Fruit fly (Drosophila melanogaster) whole organism, embryonic: ENCODE measurements around the gene lmd.

Experiments used
- Aef1 ChIP-seq: fragments of 200-800 bp; sonication (Bioruptor generic); IDR thresholded peaks from 3 replicates; pipeline ENCODE4 v1.3.6; 2022; ENCODE audit warnings: missing biosample characterization, missing genetic modification characterization
- B-H1 ChIP-seq: fragments of 200-800 bp; sonication (Bioruptor generic); IDR thresholded peaks from 3 replicates; pipeline ENCODE4 v1.3.6; 2022; ENCODE audit warnings: missing biosample characterization, missing genetic modification characterization
- CG10543 ChIP-seq: fragments of 200-800 bp; sonication (Bioruptor generic); optimal IDR thresholded peaks from 3 replicates; lab custom pipeline; 2017; ENCODE audit warnings: missing biosample characterization, mild to moderate bottlenecking, missing genetic modification characterization, moderate library complexity
- CG10654 ChIP-seq: fragments of 200-800 bp; sonication (Bioruptor generic); optimal IDR thresholded peaks from 2 replicates; lab custom pipeline; 2016; ENCODE audit warnings: missing biosample characterization, missing genetic modification characterization
- CG11398 ChIP-seq: fragments of 200-800 bp; sonication (Bioruptor generic); optimal IDR thresholded peaks from 2 replicates; lab custom pipeline; 2016; ENCODE audit warnings: missing biosample characterization, missing genetic modification characterization
- CG11560 ChIP-seq: fragments of 200-800 bp; sonication (Bioruptor generic); IDR thresholded peaks from 3 replicates; pipeline ENCODE4 v1.3.6; 2022; ENCODE audit warnings: missing biosample characterization, missing genetic modification characterization
- CG12104 ChIP-seq: fragments of 200-800 bp; sonication (Bioruptor generic); optimal IDR thresholded peaks from 3 replicates; lab custom pipeline; 2016; ENCODE audit warnings: missing biosample characterization, missing genetic modification characterization
- CG13894 ChIP-seq: fragments of 200-800 bp; sonication (Bioruptor generic); optimal IDR thresholded peaks from 3 replicates; lab custom pipeline; 2018; ENCODE audit warnings: missing biosample characterization, mild to moderate bottlenecking, missing genetic modification characterization, moderate library complexity
- CG1602 ChIP-seq: fragments of 200-800 bp; sonication (Bioruptor generic); optimal IDR thresholded peaks from 3 replicates; lab custom pipeline; 2016; ENCODE audit warnings: missing biosample characterization, missing genetic modification characterization
- CG2120 ChIP-seq: fragments of 200-800 bp; sonication (Bioruptor generic); optimal IDR thresholded peaks from 3 replicates; lab custom pipeline; 2016; ENCODE audit warnings: missing biosample characterization, missing genetic modification characterization
- CG2875 ChIP-seq: fragments of 200-800 bp; sonication (Bioruptor generic); optimal IDR thresholded peaks from 2 replicates; lab custom pipeline; 2017; ENCODE audit warnings: missing biosample characterization, mild to moderate bottlenecking, missing genetic modification characterization, missing genetic modification reagents
- CG34376 ChIP-seq: fragments of 200-800 bp; sonication (Bioruptor generic); optimal IDR thresholded peaks from 2 replicates; lab custom pipeline; 2018; ENCODE audit warnings: missing biosample characterization, mild to moderate bottlenecking, missing genetic modification characterization
- CG3726 ChIP-seq: fragments of 200-800 bp; sonication (Bioruptor generic); IDR thresholded peaks from 3 replicates; pipeline ENCODE4, ENCODE4 v1.3.6; 2022; ENCODE audit warnings: missing biosample characterization, missing genetic modification characterization
- CG3838 ChIP-seq: fragments of 200-800 bp; sonication (Bioruptor generic); optimal IDR thresholded peaks from 3 replicates; lab custom pipeline; 2016; ENCODE audit warnings: missing biosample characterization, missing genetic modification characterization
- CG4328 ChIP-seq: fragments of 200-800 bp; sonication (Bioruptor generic); optimal IDR thresholded peaks from 3 replicates; lab custom pipeline; 2017; ENCODE audit warnings: missing biosample characterization, missing genetic modification reagents, missing genetic modification characterization
- CG4404 ChIP-seq: fragments of 200-800 bp; sonication (Bioruptor generic); IDR thresholded peaks from 2 replicates; pipeline ENCODE4 v1.3.6; 2022; ENCODE audit warnings: missing biosample characterization, missing genetic modification characterization
- CG4617 ChIP-seq: fragments of 200-800 bp; sonication (Bioruptor generic); optimal IDR thresholded peaks from 3 replicates; lab custom pipeline; 2016; ENCODE audit warnings: missing biosample characterization, missing genetic modification characterization, borderline replicate concordance
- CG4707 ChIP-seq: fragments of 200-800 bp; sonication (Bioruptor generic); optimal IDR thresholded peaks from 2 replicates; lab custom pipeline; 2018; ENCODE audit warnings: missing biosample characterization, mild to moderate bottlenecking, missing genetic modification characterization, moderate library complexity
- CG7745 ChIP-seq: fragments of 200-800 bp; sonication (Bioruptor generic); optimal IDR thresholded peaks from 2 replicates; lab custom pipeline; 2018; ENCODE audit warnings: missing biosample characterization, mild to moderate bottlenecking, missing genetic modification characterization, moderate library complexity
- CG9817 ChIP-seq: fragments of 200-800 bp; sonication (Bioruptor generic); optimal IDR thresholded peaks from 2 replicates; lab custom pipeline; 2018; ENCODE audit warnings: missing biosample characterization, mild to moderate bottlenecking, missing genetic modification characterization, moderate library complexity
- Dad ChIP-seq: fragments of 200-800 bp; sonication (Bioruptor generic); optimal IDR thresholded peaks from 3 replicates; lab custom pipeline; 2016; ENCODE audit warnings: missing biosample characterization, missing genetic modification characterization
- Hr3 ChIP-seq: fragments of 200-800 bp; sonication (Bioruptor generic); optimal IDR thresholded peaks from 3 replicates; lab custom pipeline; 2016; ENCODE audit warnings: missing biosample characterization, missing genetic modification characterization
- Hr78 ChIP-seq, 2 experiments: fragments of 200-800 bp in 1 of 2; fragments of >200 bp in 1 of 2; sonication (Bioruptor generic) in 1 of 2; optimal IDR thresholded peaks; 2 replicates each; lab custom pipeline; 2017 to 2019; ENCODE audit warnings: missing biosample characterization in 2 of 2, missing genetic modification characterization in 2 of 2, mild to moderate bottlenecking in 1 of 2, moderate library complexity in 1 of 2
- Lhr ChIP-seq: fragments of 200-800 bp; sonication (Bioruptor generic); optimal IDR thresholded peaks from 3 replicates; lab custom pipeline; 2017; ENCODE audit warnings: mild to moderate bottlenecking, missing biosample characterization, missing genetic modification reagents, missing genetic modification characterization
- Neu2 ChIP-seq: fragments of 200-800 bp; sonication (Bioruptor generic); optimal IDR thresholded peaks from 3 replicates; lab custom pipeline; 2016; ENCODE audit warnings: missing biosample characterization, missing genetic modification characterization, borderline replicate concordance
- Oaz ChIP-seq: fragments of 200-800 bp; sonication (Bioruptor generic); IDR thresholded peaks from 2 replicates; pipeline ENCODE4 v1.3.6; 2022; ENCODE audit warnings: missing biosample characterization, missing genetic modification characterization
- Ravus ChIP-seq: fragments of 200-800 bp; sonication (Bioruptor generic); IDR thresholded peaks from 2 replicates; pipeline ENCODE4 v1.3.6; 2022; ENCODE audit warnings: missing biosample characterization, missing genetic modification characterization
- Usf ChIP-seq: fragments of 200-800 bp; sonication (Bioruptor generic); optimal IDR thresholded peaks from 2 replicates; lab custom pipeline; 2017; ENCODE audit warnings: missing genotype, missing biosample characterization, missing genetic modification characterization
- ab ChIP-seq: fragments of 200-800 bp; sonication (Bioruptor generic); optimal IDR thresholded peaks from 2 replicates; lab custom pipeline; 2016; ENCODE audit warnings: missing biosample characterization, missing genetic modification characterization
- amos ChIP-seq: fragments of 200-800 bp; sonication (Bioruptor generic); IDR thresholded peaks from 2 replicates; pipeline ENCODE4 v1.3.6; 2022; ENCODE audit warnings: missing biosample characterization, missing genetic modification characterization; ENCODE audit not compliant: partially characterized antibody
- ara ChIP-seq: fragments of 200-800 bp; sonication (Bioruptor generic); IDR thresholded peaks from 2 replicates; pipeline ENCODE4 v1.3.6; 2022; ENCODE audit warnings: missing biosample characterization, missing genetic modification characterization
- ase ChIP-seq: fragments of 200-800 bp; sonication (Bioruptor generic); IDR thresholded peaks from 3 replicates; pipeline ENCODE4 v1.3.6; 2022; ENCODE audit warnings: missing biosample characterization, missing genetic modification characterization
- ato ChIP-seq: fragments of 200-800 bp; sonication (Bioruptor generic); IDR thresholded peaks from 2 replicates; pipeline ENCODE4 v1.3.6; 2022; ENCODE audit warnings: missing biosample characterization, missing genetic modification characterization; ENCODE audit not compliant: partially characterized antibody
- bab2 ChIP-seq: fragments of 200-800 bp; sonication (Bioruptor generic); optimal IDR thresholded peaks from 2 replicates; lab custom pipeline; 2016; ENCODE audit warnings: missing biosample characterization, missing genetic modification characterization
- chinmo ChIP-seq: fragments of 200-800 bp; sonication (Bioruptor generic); IDR thresholded peaks from 4 replicates; pipeline ENCODE4 v1.3.6; 2022; ENCODE audit warnings: missing biosample characterization, missing genetic modification characterization; ENCODE audit not compliant: partially characterized antibody
- chn ChIP-seq: fragments of 200-800 bp; sonication (Bioruptor generic); optimal IDR thresholded peaks from 2 replicates; lab custom pipeline; 2016; ENCODE audit warnings: missing biosample characterization, missing genetic modification characterization
- crol ChIP-seq: fragments of 200-800 bp; sonication (Bioruptor generic); IDR thresholded peaks from 2 replicates; pipeline ENCODE4 v1.3.6; 2022; ENCODE audit warnings: missing biosample characterization, missing genetic modification characterization
- dimm ChIP-seq: fragments of 200-800 bp; sonication (Bioruptor generic); IDR thresholded peaks from 2 replicates; pipeline ENCODE4 v1.3.6; 2022; ENCODE audit warnings: missing biosample characterization, missing genetic modification characterization
- gcm2 ChIP-seq: fragments of 200-800 bp; sonication (Bioruptor generic); optimal IDR thresholded peaks from 2 replicates; lab custom pipeline; 2016; ENCODE audit warnings: missing biosample characterization, missing genetic modification characterization
- gfzf ChIP-seq: fragments of 200-800 bp; sonication (Bioruptor generic); optimal IDR thresholded peaks from 2 replicates; lab custom pipeline; 2016; ENCODE audit warnings: missing biosample characterization, mild to moderate bottlenecking, missing genetic modification characterization, moderate library complexity
- gt ChIP-seq: fragments of 200-800 bp; sonication (Bioruptor generic); IDR thresholded peaks from 2 replicates; pipeline ENCODE4 v1.3.6; 2022; ENCODE audit warnings: missing biosample characterization, missing genetic modification characterization
- org-1 ChIP-seq: fragments of 200-800 bp; sonication (Bioruptor generic); optimal IDR thresholded peaks from 2 replicates; lab custom pipeline; 2017; ENCODE audit warnings: missing biosample characterization, missing genetic modification characterization
- p53 ChIP-seq: fragments of 200-800 bp; sonication (Bioruptor generic); optimal IDR thresholded peaks from 2 replicates; lab custom pipeline; 2016; ENCODE audit warnings: missing biosample characterization, missing genetic modification characterization
- peb ChIP-seq: fragments of 200-800 bp; sonication (Bioruptor generic); IDR thresholded peaks from 2 replicates; pipeline ENCODE4 v1.3.6; 2022; ENCODE audit warnings: missing biosample characterization, missing genetic modification characterization
- scrt ChIP-seq: fragments of 200-800 bp; sonication (Bioruptor generic); optimal IDR thresholded peaks from 2 replicates; lab custom pipeline; 2018; ENCODE audit warnings: missing biosample characterization, mild to moderate bottlenecking, missing genetic modification characterization, moderate library complexity
- sens-2 ChIP-seq: fragments of 200-800 bp; sonication (Bioruptor generic); IDR thresholded peaks from 2 replicates; pipeline ENCODE4 v1.3.6; 2022; ENCODE audit warnings: missing biosample characterization, missing genetic modification characterization
- sisA ChIP-seq: fragments of 200-800 bp; sonication (Bioruptor generic); IDR thresholded peaks from 2 replicates; pipeline ENCODE4 v1.3.6; 2022; ENCODE audit warnings: missing biosample characterization, missing genetic modification characterization
- stc ChIP-seq: fragments of 200-800 bp; sonication (Bioruptor generic); IDR thresholded peaks from 2 replicates; pipeline ENCODE4 v1.3.6; 2022; ENCODE audit warnings: missing biosample characterization, missing genetic modification characterization
- unpg ChIP-seq: fragments of 200-800 bp; sonication (Bioruptor generic); optimal IDR thresholded peaks from 3 replicates; lab custom pipeline; 2018; ENCODE audit warnings: missing biosample characterization, mild to moderate bottlenecking, missing genetic modification characterization, moderate library complexity
- zen ChIP-seq: fragments of 200-800 bp; sonication (Bioruptor generic); optimal IDR thresholded peaks from 3 replicates; lab custom pipeline; 2018; ENCODE audit warnings: missing biosample characterization, mild to moderate bottlenecking, missing genetic modification characterization, moderate library complexity

Gene lmd

DNA sequence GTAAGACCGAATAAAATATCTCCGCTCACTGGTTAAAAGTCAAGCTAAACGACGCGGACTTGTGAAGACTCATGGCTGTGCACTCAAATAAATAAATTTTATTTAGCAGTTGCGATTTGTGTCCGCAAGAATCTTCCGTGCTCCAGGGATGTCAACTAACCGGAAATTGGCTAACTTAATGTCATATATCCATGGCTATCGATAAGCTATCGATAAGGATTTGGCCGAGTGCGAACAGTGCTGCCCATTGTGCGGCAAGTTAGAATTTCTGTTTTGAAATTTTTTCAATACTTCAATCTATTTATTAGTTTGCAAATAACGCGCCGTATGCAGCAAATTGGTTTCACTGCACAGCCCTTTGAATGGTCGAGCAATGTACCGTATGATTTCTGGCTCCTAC lies 27.4 kb upstream of the lmd start, which contains the start of gene p53 (continued):
- peak; percentile 21 for TF ChIP-seq Usf
- TF ChIP-seq dimm (GFP tag; lab: Robert Waterston, UW) = 0 out of 2 replicates have a peak, but pooled peaks have one; percentile 26
- peak; percentile 54; the same call in 1 of the 2 replicates for TF ChIP-seq ara (GFP tag; lab: Robert Waterston, UW)
- TF ChIP-seq crol = no peak
- TF ChIP-seq scrt (GFP tag; lab: Kevin White, UChicago) = peak; percentile 70
- peak; percentile 21 for TF ChIP-seq CG4617 (GFP tag; lab: Kevin White, UChicago)
- TF ChIP-seq CG2875 (GFP tag; lab: Kevin White, UChicago) = peak; percentile 72
- TF ChIP-seq Lhr (GFP tag; lab: Kevin White, UChicago) = peak; percentile 63
- peak; percentile 78 for TF ChIP-seq CG34376 (GFP tag; lab: Kevin White, UChicago)
- TF ChIP-seq p53 (GFP tag; lab: Kevin White, UChicago) = peak; percentile 48
- TF ChIP-seq bab2 (GFP tag; lab: Kevin White, UChicago) = peak; percentile 41
- no peak for TF ChIP-seq ab (GFP tag; lab: Kevin White, UChicago)
- TF ChIP-seq Neu2 = no peak
- TF ChIP-seq chinmo (GFP tag; lab: Robert Waterston, UW) = 0 out of 4 replicates have a peak, but pooled peaks have one; percentile 48
- peak; percentile 67 for TF ChIP-seq CG12104 (GFP tag; lab: Kevin White, UChicago)
- no peak for TF ChIP-seq Hr78 (GFP tag; optimal IDR thresholded peaks at IDR 0.05; lab: Kevin White, UChicago)
- peak; percentile 65 for TF ChIP-seq chn (GFP tag; lab: Kevin White, UChicago)
- 0 out of 3 replicates have a peak, but pooled peaks have one; percentile 53 for TF ChIP-seq CG3726 (GFP tag; lab: Robert Waterston, UW)
- no peak; the same call in 2 of the 3 replicates for TF ChIP-seq CG11560 (tag; lab: Robert Waterston, UW)
- TF ChIP-seq gt = no peak
- peak; percentile 67 for TF ChIP-seq unpg (GFP tag; lab: Kevin White, UChicago)
- peak; percentile 67 for TF ChIP-seq CG4328 (GFP tag; lab: Kevin White, UChicago)
- peak; percentile 50 for TF ChIP-seq Hr3 (GFP tag; lab: Kevin White, UChicago)
- TF ChIP-seq gcm2 (GFP tag; lab: Kevin White, UChicago) = peak; percentile 71
- TF ChIP-seq peb = 0 out of 2 replicates have a peak, but pooled peaks have one; percentile 27
- peak; percentile 46 for TF ChIP-seq CG13894 (tag; lab: Kevin White, UChicago)
- TF ChIP-seq amos (GFP tag; lab: Robert Waterston, UW) = peak; percentile 80
- peak; percentile 65 for TF ChIP-seq CG10654 (GFP tag; lab: Kevin White, UChicago)
- TF ChIP-seq sens-2 (GFP tag; lab: Robert Waterston, UW) = peak; percentile 47; the same call in 1 of the 2 replicates
- TF ChIP-seq CG4707 (GFP tag; lab: Kevin White, UChicago) = peak; percentile 77
- TF ChIP-seq Ravus (GFP tag; lab: Robert Waterston, UW) = no peak
- TF ChIP-seq CG9817 = peak; percentile 66
- TF ChIP-seq B-H1 (GFP tag; lab: Robert Waterston, UW) = peak; percentile 51; the same call in 1 of the 3 replicates
- no peak for TF ChIP-seq CG4404 (GFP tag; lab: Robert Waterston, UW)
- peak; percentile 24; the same call in 1 of the 2 replicates for TF ChIP-seq sisA (GFP tag; lab: Robert Waterston, UW)
- TF ChIP-seq CG3838 (GFP tag; lab: Kevin White, UChicago) = peak; percentile 38
- TF ChIP-seq Oaz = 0 out of 2 replicates have a peak, but pooled peaks have one; percentile 36
- TF ChIP-seq Aef1 (GFP tag; lab: Robert Waterston, UW) = peak; percentile 30; the same call in 2 of the 3 replicates
- peak; percentile 4 for TF ChIP-seq gfzf
- TF ChIP-seq Dad (GFP tag; lab: Kevin White, UChicago) = peak; percentile 75
- TF ChIP-seq stc = peak; percentile 76
- peak; percentile 53; the same call in 1 of the 3 replicates for TF ChIP-seq ase
- TF ChIP-seq CG2120 (GFP tag; lab: Kevin White, UChicago) = peak; percentile 43
- TF ChIP-seq CG11398 = peak; percentile 56
- peak; percentile 65 for TF ChIP-seq CG10543 (GFP tag; lab: Kevin White, UChicago)
- peak; percentile 52 for TF ChIP-seq zen (tag; lab: Kevin White, UChicago)
- peak; percentile 2 for TF ChIP-seq CG1602 (GFP tag; lab: Kevin White, UChicago)
- TF ChIP-seq CG7745 = no peak
- TF ChIP-seq ato = peak; percentile 70
- peak; percentile 43 for TF ChIP-seq org-1 (GFP tag; lab: Kevin White, UChicago)
